Fruit fly (Drosophila melanogaster): ENCODE data around the gene eg.

dm6 chr3L:21765931-21766330, 42.6 kb upstream of the eg start:
- TF ChIP-seq D1 (tag; optimal IDR thresholded peaks at IDR 0.05) (no peak), CG14655 (GFP tag; optimal IDR thresholded peaks at IDR 0.05) (no peak), Pif1A (GFP tag; optimal IDR thresholded peaks at IDR 0.05) (no peak), Ets98B (GFP tag; IDR thresholded peaks at IDR 0.05) (no peak), Pif1B (GFP tag; optimal IDR thresholded peaks at IDR 0.05) (no peak)

All from whole organism, pupa.